Fruit fly (Drosophila melanogaster): ENCODE measurements around the gene CG5664.
A peak's percentile ranks its signal among the peaks of the same experiment; 100 is the strongest.

Gene CG5664

dm6 chr3L:21453623-21454022 lies 12.5 kb upstream of the CG5664 start (continued):
- TF ChIP-seq Drgx (GFP tag; IDR thresholded peaks at IDR 0.05), result 0 out of 2 replicates have a peak, but pooled peaks have one; percentile 32
- peak in 1 of 2 experiments; percentile 69 for TF ChIP-seq Hr78 (GFP tag; optimal IDR thresholded peaks at IDR 0.05)
- TF ChIP-seq ttk (GFP tag; IDR thresholded peaks at IDR 0.05), result 0 out of 2 replicates have a peak, but pooled peaks have one; percentile 37
- TF ChIP-seq en (GFP tag; optimal IDR thresholded peaks at IDR 0.05), result peak; percentile 28
- peak; percentile 15 for TF ChIP-seq CoRest (tag; optimal IDR thresholded peaks at IDR 0.05)
- TF ChIP-seq dmrt11E (tag; optimal IDR thresholded peaks at IDR 0.05), result peak; percentile 86
- peak in 1 of 3 experiments; percentile 79 for TF ChIP-seq lola (GFP tag; optimal IDR thresholded peaks at IDR 0.05)
- TF ChIP-seq Adf1 (GFP tag; IDR thresholded peaks at IDR 0.05), result no peak
- TF ChIP-seq CG8359 (GFP tag; optimal IDR thresholded peaks at IDR 0.05; ENCODE audit: borderline replicate concordance), result peak; percentile 29
- no peak for TF ChIP-seq Nf-YC (tag; optimal IDR thresholded peaks at IDR 0.05)
- TF ChIP-seq CG33557 (GFP tag; optimal IDR thresholded peaks at IDR 0.05), result peak; percentile 67
- TF ChIP-seq CG13624 (GFP tag; optimal IDR thresholded peaks at IDR 0.05), result no peak
- no peak for TF ChIP-seq Ets65A (GFP tag)
- no peak for TF ChIP-seq CG2120 (GFP tag; optimal IDR thresholded peaks at IDR 0.05)
- TF ChIP-seq CG2889 (GFP tag; IDR thresholded peaks at IDR 0.05), result no peak
- TF ChIP-seq D19B (GFP tag; optimal IDR thresholded peaks at IDR 0.05), result no peak
- TF ChIP-seq Ptx1 (GFP tag; IDR thresholded peaks at IDR 0.05), result peak; percentile 56
- TF ChIP-seq z (GFP tag; IDR thresholded peaks at IDR 0.05), result no peak
- TF ChIP-seq CG10979 (tag; optimal IDR thresholded peaks at IDR 0.05), result peak; percentile 85
- peak; percentile 79 for TF ChIP-seq CG9727 (GFP tag; optimal IDR thresholded peaks at IDR 0.05)
- peak; percentile 29 to 56 for TF ChIP-seq Pdp1 (GFP tag; optimal IDR thresholded peaks at IDR 0.05)
- TF ChIP-seq zf30C (GFP tag; optimal IDR thresholded peaks at IDR 0.05), result no peak
- TF ChIP-seq ftz-f1 (GFP tag; optimal IDR thresholded peaks at IDR 0.05), result no peak
- TF ChIP-seq CG11456 (GFP tag; IDR thresholded peaks at IDR 0.05), result no peak
- no peak for TF ChIP-seq CG14050 (GFP tag; IDR thresholded peaks at IDR 0.05)
- peak; percentile 42; the same call in 1 of the 2 replicates for TF ChIP-seq sisA (GFP tag; IDR thresholded peaks at IDR 0.05)
- peak; percentile 59 for TF ChIP-seq CG7839 (tag; optimal IDR thresholded peaks at IDR 0.05)
- TF ChIP-seq ac (GFP tag; optimal IDR thresholded peaks at IDR 0.05), result peak; percentile 76
- no peak for TF ChIP-seq CG5953 (GFP tag; IDR thresholded peaks at IDR 0.05)
- peak; percentile 75 for TF ChIP-seq CG4424 (GFP tag; optimal IDR thresholded peaks at IDR 0.05)
- TF ChIP-seq Atf3 (GFP tag; optimal IDR thresholded peaks at IDR 0.05), result no peak
- TF ChIP-seq CG10147 (GFP tag; optimal IDR thresholded peaks at IDR 0.05), result no peak
- TF ChIP-seq tx (GFP tag; optimal IDR thresholded peaks at IDR 0.05), result no peak
- TF ChIP-seq TFAM (GFP tag; optimal IDR thresholded peaks at IDR 0.05), result no peak
- peak; percentile 47 for TF ChIP-seq CG1602 (GFP tag; optimal IDR thresholded peaks at IDR 0.05)
- peak; percentile 21 for TF ChIP-seq CG7745 (tag; optimal IDR thresholded peaks at IDR 0.05)
- TF ChIP-seq CG10543 (GFP tag; optimal IDR thresholded peaks at IDR 0.05), result no peak
- 0 out of 3 replicates have a peak, but pooled peaks have one; percentile 48 for TF ChIP-seq Optix (GFP tag; IDR thresholded peaks at IDR 0.05)
- peak; percentile 37 for TF ChIP-seq CG9609 (GFP tag; optimal IDR thresholded peaks at IDR 0.05)
- no peak for TF ChIP-seq Hand (GFP tag; optimal IDR thresholded peaks at IDR 0.05)
- no peak for TF ChIP-seq ro (GFP tag; IDR thresholded peaks at IDR 0.05)
- peak; percentile 57 for TF ChIP-seq Hsf (GFP tag; optimal IDR thresholded peaks at IDR 0.05)
- TF ChIP-seq Xbp1 (GFP tag; optimal IDR thresholded peaks at IDR 0.05), result peak; percentile 44
- no peak for TF ChIP-seq chinmo (GFP tag; IDR thresholded peaks at IDR 0.05; ENCODE audit: partially characterized antibody)
- TF ChIP-seq CG9437 (GFP tag; optimal IDR thresholded peaks at IDR 0.05), result no peak
- TF ChIP-seq zen (tag; optimal IDR thresholded peaks at IDR 0.05), result peak; percentile 76
- peak; percentile 57 for TF ChIP-seq CG4820 (GFP tag; optimal IDR thresholded peaks at IDR 0.05)
- peak; percentile 38 for TF ChIP-seq H2.0 (GFP tag; IDR thresholded peaks at IDR 0.05)
- no peak for TF ChIP-seq HHEX (GFP tag; optimal IDR thresholded peaks at IDR 0.05)
- TF ChIP-seq CG6272 (GFP tag; IDR thresholded peaks at IDR 0.05), result peak; percentile 29; the same call in 1 of the 2 replicates
- no peak for TF ChIP-seq ab (GFP tag; optimal IDR thresholded peaks at IDR 0.05)
